Fruit fly (Drosophila melanogaster) whole organism, embryonic: ENCODE results near the gene Mvd.

ENCODE experiments used
- ATbp ChIP-seq: fragments of 200-800 bp; sonication (Bioruptor generic); optimal IDR thresholded peaks from 2 replicates; lab custom pipeline; 2017; ENCODE audit warnings: missing biosample characterization, mild to moderate bottlenecking, missing genetic modification characterization, missing genetic modification reagents
- Bteb2 ChIP-seq: fragments of 200-800 bp; sonication (Bioruptor generic); optimal IDR thresholded peaks from 2 replicates; lab custom pipeline; 2016; ENCODE audit warnings: missing biosample characterization, missing genetic modification characterization
- CG10274 ChIP-seq: fragments of 200-800 bp; sonication (Bioruptor generic); optimal IDR thresholded peaks from 3 replicates; lab custom pipeline; 2017; ENCODE audit warnings: missing biosample characterization, mild to moderate bottlenecking, missing genetic modification characterization
- CG11456 ChIP-seq: fragments of 200-800 bp; sonication (Bioruptor generic); IDR thresholded peaks from 3 replicates; pipeline ENCODE4 v1.3.6; 2022; ENCODE audit warnings: missing biosample characterization, missing genetic modification characterization
- CG11723 ChIP-seq: fragments of 200-800 bp; sonication (Bioruptor generic); optimal IDR thresholded peaks from 2 replicates; lab custom pipeline; 2017; ENCODE audit warnings: missing biosample characterization, mild to moderate bottlenecking, missing genetic modification characterization
- CG12219 ChIP-seq: fragments of 200-800 bp; sonication (Bioruptor generic); optimal IDR thresholded peaks from 3 replicates; lab custom pipeline; 2018; ENCODE audit warnings: missing biosample characterization, mild to moderate bottlenecking, missing genetic modification characterization
- CG12942 ChIP-seq: fragments of 200-800 bp; sonication (Bioruptor generic); optimal IDR thresholded peaks from 3 replicates; lab custom pipeline; 2016; ENCODE audit warnings: missing biosample characterization, missing genetic modification characterization
- CG14441 ChIP-seq: fragments of 200-800 bp; sonication (Bioruptor generic); IDR thresholded peaks from 2 replicates; pipeline ENCODE4 v1.3.6; 2022; ENCODE audit warnings: missing biosample characterization, missing genetic modification characterization
- CG14860 ChIP-seq: fragments of 200-800 bp; sonication (Bioruptor generic); IDR thresholded peaks from 3 replicates; pipeline ENCODE4 v1.3.6; 2022; ENCODE audit warnings: missing biosample characterization, missing genetic modification characterization; ENCODE audit not compliant: partially characterized antibody
- CG15696 ChIP-seq: fragments of 200-800 bp; sonication (Bioruptor generic); optimal IDR thresholded peaks from 2 replicates; lab custom pipeline; 2019; ENCODE audit warnings: missing biosample characterization, mild to moderate bottlenecking, missing genetic modification characterization, moderate library complexity
- CG17802 ChIP-seq: fragments of 200-800 bp; sonication (Bioruptor generic); optimal IDR thresholded peaks from 2 replicates; lab custom pipeline; 2018; ENCODE audit warnings: missing biosample characterization, mild to moderate bottlenecking, missing genetic modification characterization, moderate library complexity
- CG17829 ChIP-seq: fragments of 200-800 bp; optimal IDR thresholded peaks from 2 replicates; lab custom pipeline; 2019; ENCODE audit warnings: missing biosample characterization, mild to moderate bottlenecking, missing genetic modification characterization, moderate library complexity
- CG18011 ChIP-seq: fragments of 200-800 bp; sonication (Bioruptor generic); optimal IDR thresholded peaks from 2 replicates; lab custom pipeline; 2017; ENCODE audit warnings: missing biosample characterization, missing genetic modification characterization, mild to moderate bottlenecking, moderate library complexity, missing genotype
- CG2116 ChIP-seq: fragments of 200-800 bp; sonication (Bioruptor generic); optimal IDR thresholded peaks from 3 replicates; lab custom pipeline; 2018; ENCODE audit warnings: missing biosample characterization, mild to moderate bottlenecking, missing genetic modification characterization
- CG2129 ChIP-seq: fragments of 200-800 bp; sonication (Bioruptor generic); IDR thresholded peaks from 2 replicates; pipeline ENCODE4 v1.3.6; 2022; ENCODE audit warnings: missing biosample characterization, missing genetic modification characterization; ENCODE audit not compliant: partially characterized antibody
- CG2875 ChIP-seq: fragments of 200-800 bp; sonication (Bioruptor generic); optimal IDR thresholded peaks from 2 replicates; lab custom pipeline; 2017; ENCODE audit warnings: missing biosample characterization, mild to moderate bottlenecking, missing genetic modification characterization, missing genetic modification reagents
- CG3065 ChIP-seq: fragments of 200-800 bp; sonication (Bioruptor generic); optimal IDR thresholded peaks from 2 replicates; lab custom pipeline; 2016; ENCODE audit warnings: missing biosample characterization, missing genetic modification characterization
- CG33213 ChIP-seq: fragments of 200-800 bp; sonication (Bioruptor generic); optimal IDR thresholded peaks from 3 replicates; lab custom pipeline; 2016; ENCODE audit warnings: missing biosample characterization, missing genetic modification characterization
- CG7745 ChIP-seq: fragments of 200-800 bp; sonication (Bioruptor generic); optimal IDR thresholded peaks from 2 replicates; lab custom pipeline; 2018; ENCODE audit warnings: missing biosample characterization, mild to moderate bottlenecking, missing genetic modification characterization, moderate library complexity
- Dll ChIP-seq: fragments of 200-800 bp; sonication (Bioruptor generic); IDR thresholded peaks from 4 replicates; pipeline ENCODE4 v1.3.6; 2022; ENCODE audit warnings: missing biosample characterization, missing genetic modification characterization; ENCODE audit not compliant: partially characterized antibody
- Dref ChIP-seq: fragments of 200-800 bp; sonication (Bioruptor generic); IDR thresholded peaks from 2 replicates; pipeline ENCODE4 v1.3.6; 2022; ENCODE audit warnings: missing biosample characterization, missing genetic modification characterization
- HLH4C ChIP-seq: fragments of 200-800 bp; sonication (Bioruptor generic); IDR thresholded peaks from 3 replicates; pipeline ENCODE4 v1.3.6; 2022; ENCODE audit warnings: missing biosample characterization, missing genetic modification characterization; ENCODE audit not compliant: partially characterized antibody
- Hmx ChIP-seq: fragments of 200-800 bp; sonication (Bioruptor generic); optimal IDR thresholded peaks from 2 replicates; lab custom pipeline; 2016; ENCODE audit warnings: missing biosample characterization, missing genetic modification characterization
- Hr78 ChIP-seq, 2 experiments: fragments of 200-800 bp in 1 of 2; fragments of >200 bp in 1 of 2; sonication (Bioruptor generic) in 1 of 2; optimal IDR thresholded peaks; 2 replicates each; lab custom pipeline; 2017 to 2019; ENCODE audit warnings: missing biosample characterization in 2 of 2, missing genetic modification characterization in 2 of 2, mild to moderate bottlenecking in 1 of 2, moderate library complexity in 1 of 2
- Kr ChIP-seq: fragments of 200-800 bp; sonication (Bioruptor generic); optimal IDR thresholded peaks from 2 replicates; lab custom pipeline; 2017; ENCODE audit warnings: missing biosample characterization, mild to moderate bottlenecking, missing genetic modification characterization
- Myb ChIP-seq: fragments of 200-800 bp; sonication (Bioruptor generic); optimal IDR thresholded peaks from 2 replicates; lab custom pipeline; 2016; ENCODE audit warnings: missing biosample characterization, missing genetic modification characterization
- Sry-δ ChIP-seq: fragments of 200-800 bp; sonication (Bioruptor generic); optimal IDR thresholded peaks from 2 replicates; lab custom pipeline; 2016; ENCODE audit warnings: missing biosample characterization, missing genetic modification characterization
- Stat92E ChIP-seq, 3 experiments: fragments of >200 bp in 2 of 3; fragments of 200-800 bp in 1 of 3; sonication (Bioruptor generic) in 1 of 3; optimal IDR thresholded peaks; 2 replicates each; lab custom pipeline; 2017 to 2019; ENCODE audit warnings: missing biosample characterization in 3 of 3, missing genetic modification characterization in 3 of 3, mild to moderate bottlenecking in 1 of 3, moderate library complexity in 1 of 3
- ap ChIP-seq: fragments of 200-800 bp; sonication (Bioruptor generic); IDR thresholded peaks from 2 replicates; pipeline ENCODE4 v1.3.6; 2022; ENCODE audit warnings: missing biosample characterization, missing genetic modification characterization
- ato ChIP-seq: fragments of 200-800 bp; sonication (Bioruptor generic); IDR thresholded peaks from 2 replicates; pipeline ENCODE4 v1.3.6; 2022; ENCODE audit warnings: missing biosample characterization, missing genetic modification characterization; ENCODE audit not compliant: partially characterized antibody
- corto ChIP-seq: fragments of 200-800 bp; sonication (Bioruptor generic); optimal IDR thresholded peaks from 2 replicates; lab custom pipeline; 2016; ENCODE audit warnings: missing biosample characterization, mild to moderate bottlenecking, missing genetic modification characterization, moderate library complexity
- crol ChIP-seq: fragments of 200-800 bp; sonication (Bioruptor generic); IDR thresholded peaks from 2 replicates; pipeline ENCODE4 v1.3.6; 2022; ENCODE audit warnings: missing biosample characterization, missing genetic modification characterization
- crp ChIP-seq, 2 experiments: fragments of 200-800 bp; sonication (Bioruptor generic); optimal IDR thresholded peaks; 2 replicates in 1 of 2; 3 replicates in 1 of 2; lab custom pipeline; 2017; ENCODE audit warnings: missing biosample characterization in 2 of 2, missing genetic modification characterization in 2 of 2, mild to moderate bottlenecking in 1 of 2, moderate library complexity in 1 of 2
- cwo ChIP-seq: fragments of 200-800 bp; sonication (Bioruptor generic); optimal IDR thresholded peaks from 3 replicates; lab custom pipeline; 2017; ENCODE audit warnings: missing biosample characterization, missing genetic modification characterization, mild to moderate bottlenecking, moderate library complexity, missing genetic modification reagents
- ems ChIP-seq: fragments of 200-800 bp; sonication (Bioruptor generic); optimal IDR thresholded peaks from 3 replicates; lab custom pipeline; 2016; ENCODE audit warnings: missing biosample characterization, missing genetic modification characterization
- ewg ChIP-seq: fragments of 200-800 bp; sonication (Bioruptor generic); optimal IDR thresholded peaks from 3 replicates; lab custom pipeline; 2017; ENCODE audit warnings: mild to moderate bottlenecking, missing biosample characterization, missing genetic modification reagents, missing genetic modification characterization
- her ChIP-seq: fragments of 200-800 bp; sonication (Bioruptor generic); optimal IDR thresholded peaks from 2 replicates; lab custom pipeline; 2016; ENCODE audit warnings: missing biosample characterization, missing genetic modification characterization
- klu ChIP-seq: fragments of 200-800 bp; sonication (Bioruptor generic); IDR thresholded peaks from 2 replicates; pipeline ENCODE4 v1.3.6; 2022; ENCODE audit warnings: missing biosample characterization, missing genetic modification characterization
- knrl ChIP-seq: fragments of 200-800 bp; sonication (Bioruptor generic); IDR thresholded peaks from 3 replicates; pipeline ENCODE4 v1.3.6; 2022; ENCODE audit warnings: missing biosample characterization, missing genetic modification characterization; ENCODE audit not compliant: partially characterized antibody
- mld ChIP-seq: fragments of 200-800 bp; sonication (Bioruptor generic); IDR thresholded peaks from 3 replicates; pipeline ENCODE4 v1.3.6; 2022; ENCODE audit warnings: missing biosample characterization, missing genetic modification characterization; ENCODE audit not compliant: partially characterized antibody
- org-1 ChIP-seq: fragments of 200-800 bp; sonication (Bioruptor generic); optimal IDR thresholded peaks from 2 replicates; lab custom pipeline; 2017; ENCODE audit warnings: missing biosample characterization, missing genetic modification characterization
- pfk ChIP-seq: fragments of 200-800 bp; sonication (Bioruptor generic); optimal IDR thresholded peaks from 2 replicates; lab custom pipeline; 2018; ENCODE audit warnings: missing biosample characterization, mild to moderate bottlenecking, missing genetic modification characterization, moderate library complexity
- pzg ChIP-seq: fragments of 200-800 bp; sonication (Bioruptor generic); optimal IDR thresholded peaks from 3 replicates; lab custom pipeline; 2018; ENCODE audit warnings: missing biosample characterization, mild to moderate bottlenecking, missing genetic modification characterization, moderate library complexity
- scrt ChIP-seq: fragments of 200-800 bp; sonication (Bioruptor generic); optimal IDR thresholded peaks from 2 replicates; lab custom pipeline; 2018; ENCODE audit warnings: missing biosample characterization, mild to moderate bottlenecking, missing genetic modification characterization, moderate library complexity
- sd ChIP-seq: fragments of 200-800 bp; sonication (Bioruptor generic); optimal IDR thresholded peaks from 3 replicates; lab custom pipeline; 2018; ENCODE audit warnings: missing biosample characterization, mild to moderate bottlenecking, missing genetic modification characterization, moderate library complexity
- slou ChIP-seq: fragments of 200-800 bp; sonication (Bioruptor generic); optimal IDR thresholded peaks from 3 replicates; lab custom pipeline; 2016; ENCODE audit warnings: missing biosample characterization, missing genetic modification characterization
- sna ChIP-seq: fragments of 200-800 bp; sonication (Bioruptor generic); IDR thresholded peaks from 2 replicates; pipeline ENCODE4 v1.3.6; 2022; ENCODE audit warnings: missing biosample characterization, missing genetic modification characterization; ENCODE audit not compliant: partially characterized antibody
- wdn ChIP-seq: fragments of 200-800 bp; sonication (Bioruptor generic); IDR thresholded peaks from 2 replicates; pipeline ENCODE4 v1.3.6; 2022; ENCODE audit warnings: missing biosample characterization, missing genetic modification characterization

Mvd gene

dm6 chrX:15712409-15712808 lies 36.6 kb upstream of the Mvd start, which contains the start of gene HUWE1 (continued):
- TF ChIP-seq klu (GFP tag; lab: Robert Waterston, UW), result no peak
- no peak for TF ChIP-seq slou (GFP tag; lab: Kevin White, UChicago)
- TF ChIP-seq Kr (GFP tag; lab: Kevin White, UChicago), result no peak
- no peak for TF ChIP-seq CG14441 (GFP tag; lab: Robert Waterston, UW)
- TF ChIP-seq CG7745 (tag; lab: Kevin White, UChicago), result no peak
- no peak for TF ChIP-seq ATbp (GFP tag; lab: Kevin White, UChicago)
- TF ChIP-seq CG11723 (GFP tag; lab: Kevin White, UChicago), result no peak
- TF ChIP-seq Stat92E (GFP tag; optimal IDR thresholded peaks at IDR 0.05; lab: Kevin White, UChicago), result peak in 1 of 3 experiments; percentile 1
- TF ChIP-seq ap (GFP tag; lab: Robert Waterston, UW), result no peak
- no peak for TF ChIP-seq CG12942 (GFP tag; lab: Kevin White, UChicago)
- no peak for TF ChIP-seq ems (GFP tag; lab: Kevin White, UChicago)
- no peak for TF ChIP-seq CG11456
- no peak for TF ChIP-seq wdn
- no peak for TF ChIP-seq CG3065
- no peak for TF ChIP-seq cwo (GFP tag; lab: Kevin White, UChicago)
- TF ChIP-seq ewg (GFP tag; lab: Kevin White, UChicago), result no peak
- peak; percentile 82 for TF ChIP-seq Dref
- TF ChIP-seq pzg (GFP tag; lab: Kevin White, UChicago), result peak; percentile 92
- TF ChIP-seq scrt, result no peak
- TF ChIP-seq CG12219 (GFP tag; lab: Kevin White, UChicago), result no peak
- no peak for TF ChIP-seq crol (GFP tag; lab: Robert Waterston, UW)
- no peak for TF ChIP-seq Hmx (GFP tag; lab: Kevin White, UChicago)
- TF ChIP-seq pfk (GFP tag; lab: Kevin White, UChicago), result no peak
- no peak for TF ChIP-seq Hr78 (GFP tag; optimal IDR thresholded peaks at IDR 0.05; lab: Kevin White, UChicago)
- no peak for TF ChIP-seq her (GFP tag; lab: Kevin White, UChicago)
- TF ChIP-seq CG2875 (GFP tag; lab: Kevin White, UChicago), result no peak

- TF ChIP-seq Dll (GFP tag; lab: Robert Waterston, UW) (peak; percentile 74; the same call in 3 of the 4 replicates), sna (GFP tag; lab: Robert Waterston, UW) (peak; percentile 62), sd (tag; lab: Kevin White, UChicago) (no peak), CG33213 (GFP tag; lab: Kevin White, UChicago) (no peak), Dref (peak; percentile 82), CG17802 (tag; lab: Kevin White, UChicago) (no peak), corto (GFP tag; lab: Kevin White, UChicago) (no peak), CG18011 (GFP tag; lab: Kevin White, UChicago) (no peak), Sry-δ (GFP tag; lab: Kevin White, UChicago) (peak; percentile 32), CG17829 (tag; lab: Kevin White, UChicago) (peak; percentile 6), CG2116 (GFP tag; lab: Kevin White, UChicago) (peak; percentile 72), Bteb2 (GFP tag; lab: Kevin White, UChicago) (no peak), org-1 (GFP tag; lab: Kevin White, UChicago) (no peak), CG15696 (no peak), CG2129 (GFP tag; lab: Robert Waterston, UW) (peak; percentile 45; the same call in 1 of the 2 replicates), Myb (GFP tag; lab: Kevin White, UChicago) (peak; percentile 34), CG10274 (GFP tag; lab: Kevin White, UChicago) (no peak), pzg (GFP tag; lab: Kevin White, UChicago) (peak; percentile 44), CG14860 (peak; percentile 38; the same call in 2 of the 3 replicates), crp (GFP tag; optimal IDR thresholded peaks at IDR 0.05; lab: Kevin White, UChicago) (peak in 1 of 2 experiments; percentile 82), ato (GFP tag; lab: Robert Waterston, UW) (peak; percentile 82), mld (peak; percentile 75; the same call in 2 of the 3 replicates), knrl (GFP tag; lab: Robert Waterston, UW) (peak; percentile 44; the same call in 2 of the 3 replicates), HLH4C (peak; percentile 82)
These were observed 17.0 kb upstream of the Mvd start, which contains the start of gene CG8191 for dm6 chrX:15731968-15732367. CG8191 (plus strand) TSS chrX:15732178.
